Fruit fly (Drosophila melanogaster): ENCODE data around the gene AP-2sigma.
A peak's percentile ranks its signal among the peaks of the same experiment; 100 is the strongest.

AP-2sigma gene

dm6 chr3R:21268873-21269272, 1.0 kb downstream of the AP-2sigma start, which contains the start of gene Rab1 (continued):
- no peak for TF ChIP-seq CG11762 (GFP tag; optimal IDR thresholded peaks at IDR 0.05; ENCODE audit: insufficient read depth)
- TF ChIP-seq svp (GFP tag), result peak; percentile 97
- TF ChIP-seq CG1621 (tag; optimal IDR thresholded peaks at IDR 0.05), result peak; percentile 66
- TF ChIP-seq Blimp-1 (GFP tag; optimal IDR thresholded peaks at IDR 0.05), result peak; percentile 59
- TF ChIP-seq fkh (GFP tag; optimal IDR thresholded peaks at IDR 0.05), result peak; percentile 63
- no peak for TF ChIP-seq Met (GFP tag; optimal IDR thresholded peaks at IDR 0.05)
- TF ChIP-seq CG6808 (GFP tag; optimal IDR thresholded peaks at IDR 0.05), result peak; percentile 19
- peak; percentile 42 for TF ChIP-seq CG6854 (GFP tag; optimal IDR thresholded peaks at IDR 0.05)
- peak; percentile 13 for TF ChIP-seq Hr4 (GFP tag; optimal IDR thresholded peaks at IDR 0.05)

- peak in 1 of 2 experiments; percentile 44 for TF ChIP-seq ss (GFP tag; optimal IDR thresholded peaks at IDR 0.05)
- no peak for TF ChIP-seq esn (GFP tag; optimal IDR thresholded peaks at IDR 0.05)
- peak; percentile 22 for TF ChIP-seq CG6808 (GFP tag; optimal IDR thresholded peaks at IDR 0.05)
These were observed 1.8 kb downstream of the AP-2sigma start for dm6 chr3R:21267972-21268512.

- TF ChIP-seq Gug (GFP tag; IDR thresholded peaks at IDR 0.05), result no peak
- TF ChIP-seq topi (GFP tag; optimal IDR thresholded peaks at IDR 0.05), result peak; percentile 6
- TF ChIP-seq eg (GFP tag; IDR thresholded peaks at IDR 0.05), result peak; percentile 56; the same call in 2 of the 3 replicates
- TF ChIP-seq esn (GFP tag; optimal IDR thresholded peaks at IDR 0.05), result no peak
- peak; percentile 33 for TF ChIP-seq CG34406 (GFP tag; optimal IDR thresholded peaks at IDR 0.05)
- peak; percentile 25 for TF ChIP-seq OdsH (GFP tag; optimal IDR thresholded peaks at IDR 0.05)
- peak; percentile 35 for TF ChIP-seq CG3919 (GFP tag; optimal IDR thresholded peaks at IDR 0.05)
- peak; percentile 2 for TF ChIP-seq CG8632 (GFP tag; optimal IDR thresholded peaks at IDR 0.05)
- TF ChIP-seq CG11294 (GFP tag; IDR thresholded peaks at IDR 0.05), result 0 out of 2 replicates have a peak, but pooled peaks have one; percentile 12
- TF ChIP-seq net (GFP tag; optimal IDR thresholded peaks at IDR 0.05), result peak; percentile 33
- no peak for TF ChIP-seq Lpt (GFP tag; optimal IDR thresholded peaks at IDR 0.05)
- peak; percentile 49 for TF ChIP-seq CG1621 (tag; optimal IDR thresholded peaks at IDR 0.05)
- TF ChIP-seq CG15336 (GFP tag; IDR thresholded peaks at IDR 0.05), result peak; percentile 27; the same call in 1 of the 2 replicates
- TF ChIP-seq CG6163 (GFP tag; IDR thresholded peaks at IDR 0.05), result 0 out of 3 replicates have a peak, but pooled peaks have one; percentile 19
- no peak for TF ChIP-seq CG6276 (GFP tag; optimal IDR thresholded peaks at IDR 0.05)
- TF ChIP-seq spab (GFP tag; optimal IDR thresholded peaks at IDR 0.05), result no peak
- no peak for TF ChIP-seq salr (GFP tag; optimal IDR thresholded peaks at IDR 0.05)
- peak; percentile 60 for TF ChIP-seq fkh (GFP tag; optimal IDR thresholded peaks at IDR 0.05)
- peak; percentile 70 for TF ChIP-seq Eip78C (GFP tag)
- TF ChIP-seq achi (GFP tag; optimal IDR thresholded peaks at IDR 0.05), result peak; percentile 38
These were observed 6.7 kb downstream of the AP-2sigma start for dm6 chr3R:21263177-21263576.

- TF ChIP-seq dsx (GFP tag; optimal IDR thresholded peaks at IDR 0.05; ENCODE audit: poor library complexity, severe bottlenecking) (no peak), Hr38 (GFP tag; optimal IDR thresholded peaks at IDR 0.05) (no peak), fkh (GFP tag; optimal IDR thresholded peaks at IDR 0.05) (no peak), CG6808 (GFP tag; optimal IDR thresholded peaks at IDR 0.05) (no peak), Smox (GFP tag; optimal IDR thresholded peaks at IDR 0.05) (no peak), acj6 (GFP tag; optimal IDR thresholded peaks at IDR 0.05) (no peak), CG9139 (GFP tag; optimal IDR thresholded peaks at IDR 0.05) (no peak), lz (GFP tag; optimal IDR thresholded peaks at IDR 0.05) (no peak), spab (GFP tag; optimal IDR thresholded peaks at IDR 0.05) (no peak), CG6163 (GFP tag; IDR thresholded peaks at IDR 0.05) (no peak), CG6792 (GFP tag; optimal IDR thresholded peaks at IDR 0.05) (no peak), ss (GFP tag; optimal IDR thresholded peaks at IDR 0.05) (no peak), Hr39 (GFP tag; optimal IDR thresholded peaks at IDR 0.05) (no peak), Sox102F (GFP tag; optimal IDR thresholded peaks at IDR 0.05) (no peak), Sox14 (GFP tag; optimal IDR thresholded peaks at IDR 0.05) (no peak)
These were observed 9.1 kb downstream of the AP-2sigma start for dm6 chr3R:21260795-21261194.
